Fruit fly (Drosophila melanogaster) whole organism, embryonic: ENCODE results near the gene CG8460.
A peak's percentile ranks its signal among the peaks of the same experiment; 100 is the strongest.

ENCODE experiments used
- Antp ChIP-seq: fragments of 200-800 bp; sonication (Bioruptor generic); optimal IDR thresholded peaks from 3 replicates; lab custom pipeline; 2016; ENCODE audit warnings: missing biosample characterization, missing genetic modification characterization
- Atf3 ChIP-seq: fragments of 200-800 bp; sonication (Bioruptor generic); optimal IDR thresholded peaks from 3 replicates; lab custom pipeline; 2016; ENCODE audit warnings: missing biosample characterization, missing genetic modification characterization
- CG10267 ChIP-seq: fragments of 200-800 bp; sonication (Bioruptor generic); optimal IDR thresholded peaks from 2 replicates; lab custom pipeline; 2018; ENCODE audit warnings: missing biosample characterization, mild to moderate bottlenecking, missing genetic modification characterization, moderate library complexity
- CG10462 ChIP-seq: fragments of 200-800 bp; sonication (Bioruptor generic); optimal IDR thresholded peaks from 2 replicates; lab custom pipeline; 2016; ENCODE audit warnings: missing biosample characterization, missing genetic modification characterization
- CG10959 ChIP-seq: fragments of 200-800 bp; sonication (Bioruptor generic); IDR thresholded peaks from 2 replicates; pipeline ENCODE4 v1.3.6; 2022; ENCODE audit warnings: missing biosample characterization, missing genetic modification characterization
- CG11247 ChIP-seq: fragments of 200-800 bp; sonication (Bioruptor generic); IDR thresholded peaks from 2 replicates; pipeline ENCODE4 v1.3.6; 2022; ENCODE audit warnings: missing biosample characterization, missing genetic modification characterization
- CG11504 ChIP-seq: fragments of 200-800 bp; sonication (Bioruptor generic); optimal IDR thresholded peaks from 3 replicates; lab custom pipeline; 2019; ENCODE audit warnings: missing biosample characterization, mild to moderate bottlenecking, missing genetic modification characterization, moderate library complexity
- CG14050 ChIP-seq: fragments of 200-800 bp; sonication (Bioruptor generic); IDR thresholded peaks from 3 replicates; pipeline ENCODE4 v1.3.6; 2022; ENCODE audit warnings: missing biosample characterization, missing genetic modification characterization
- CG15601 ChIP-seq: fragments of 200-800 bp; sonication (Bioruptor generic); optimal IDR thresholded peaks from 3 replicates; lab custom pipeline; 2019; ENCODE audit warnings: missing biosample characterization, mild to moderate bottlenecking, missing genetic modification characterization, moderate library complexity
- CG30020 ChIP-seq: fragments of 200-800 bp; optimal IDR thresholded peaks from 2 replicates; lab custom pipeline; 2019; ENCODE audit warnings: missing biosample characterization, mild to moderate bottlenecking, missing genetic modification characterization, moderate library complexity
- CG31365 ChIP-seq: fragments of 200-800 bp; sonication (Bioruptor generic); optimal IDR thresholded peaks from 2 replicates; lab custom pipeline; 2018; ENCODE audit warnings: missing biosample characterization, mild to moderate bottlenecking, missing genetic modification characterization
- CG3407 ChIP-seq: fragments of 200-800 bp; sonication (Bioruptor generic); optimal IDR thresholded peaks from 2 replicates; lab custom pipeline; 2018; ENCODE audit warnings: missing biosample characterization, mild to moderate bottlenecking, missing genetic modification characterization
- CG4282 ChIP-seq: fragments of 200-800 bp; sonication (Bioruptor generic); optimal IDR thresholded peaks from 2 replicates; lab custom pipeline; 2016; ENCODE audit warnings: missing biosample characterization, missing genetic modification characterization
- CG4328 ChIP-seq: fragments of 200-800 bp; sonication (Bioruptor generic); optimal IDR thresholded peaks from 3 replicates; lab custom pipeline; 2017; ENCODE audit warnings: missing biosample characterization, missing genetic modification reagents, missing genetic modification characterization
- CG5245 ChIP-seq: fragments of 200-800 bp; sonication (Bioruptor generic); optimal IDR thresholded peaks from 3 replicates; lab custom pipeline; 2016; ENCODE audit warnings: missing biosample characterization, missing genetic modification characterization
- CG6272 ChIP-seq: fragments of 200-800 bp; sonication (Bioruptor generic); IDR thresholded peaks from 2 replicates; pipeline ENCODE4 v1.3.6; 2022; ENCODE audit warnings: missing biosample characterization, missing genetic modification characterization
- CG6854 ChIP-seq: fragments of 200-800 bp; sonication (Bioruptor generic); optimal IDR thresholded peaks from 3 replicates; lab custom pipeline; 2017; ENCODE audit warnings: missing biosample characterization, mild to moderate bottlenecking, missing genetic modification characterization
- CG7357 ChIP-seq: fragments of 200-800 bp; sonication (Bioruptor generic); IDR thresholded peaks from 3 replicates; pipeline ENCODE4 v1.3.6; 2022; ENCODE audit warnings: missing biosample characterization, missing genetic modification characterization
- CG8359 ChIP-seq: fragments of 200-800 bp; sonication (Bioruptor generic); optimal IDR thresholded peaks from 2 replicates; lab custom pipeline; 2017; ENCODE audit warnings: missing biosample characterization, mild to moderate bottlenecking, missing genetic modification characterization, borderline replicate concordance
- CG9876 ChIP-seq: fragments of 200-800 bp; sonication (Bioruptor generic); optimal IDR thresholded peaks from 2 replicates; lab custom pipeline; 2016; ENCODE audit warnings: missing biosample characterization, missing genetic modification characterization
- Chrac-16 ChIP-seq: fragments of 200-800 bp; sonication (Bioruptor generic); optimal IDR thresholded peaks from 3 replicates; lab custom pipeline; 2016; ENCODE audit warnings: missing biosample characterization, missing genetic modification characterization
- CkIIα-i1 ChIP-seq: fragments of 200-800 bp; sonication (Bioruptor generic); IDR thresholded peaks from 2 replicates; pipeline ENCODE4 v1.3.6; 2022; ENCODE audit warnings: missing biosample characterization, missing genetic modification characterization
- Elba2 ChIP-seq: fragments of 200-800 bp; sonication (Bioruptor generic); optimal IDR thresholded peaks from 3 replicates; lab custom pipeline; 2016; ENCODE audit warnings: missing biosample characterization, missing genetic modification characterization
- Hand ChIP-seq: fragments of 200-800 bp; sonication (Bioruptor generic); optimal IDR thresholded peaks from 2 replicates; lab custom pipeline; 2017; ENCODE audit warnings: mild to moderate bottlenecking, missing biosample characterization, missing genetic modification reagents, missing genetic modification characterization
- Hmr ChIP-seq: fragments of 200-800 bp; sonication (Bioruptor generic); optimal IDR thresholded peaks from 3 replicates; lab custom pipeline; 2017; ENCODE audit warnings: mild to moderate bottlenecking, missing biosample characterization, missing genetic modification reagents, missing genetic modification characterization
- Opbp ChIP-seq: fragments of 200-800 bp; sonication (Bioruptor generic); IDR thresholded peaks from 3 replicates; pipeline ENCODE4 v1.3.6; 2022; ENCODE audit warnings: missing biosample characterization, missing genetic modification characterization; ENCODE audit not compliant: partially characterized antibody
- abd-A ChIP-seq: fragments of 200-800 bp; sonication (Bioruptor generic); optimal IDR thresholded peaks from 3 replicates; lab custom pipeline; 2019; ENCODE audit warnings: missing biosample characterization, mild to moderate bottlenecking, missing genetic modification characterization, moderate library complexity
- al ChIP-seq: fragments of 200-800 bp; sonication (Bioruptor generic); IDR thresholded peaks from 2 replicates; pipeline ENCODE4 v1.3.6; 2022; ENCODE audit warnings: missing biosample characterization, missing genetic modification characterization
- cas ChIP-seq: fragments of 200-800 bp; sonication (Bioruptor generic); IDR thresholded peaks from 2 replicates; pipeline ENCODE4 v1.3.6; 2022; ENCODE audit warnings: missing biosample characterization, missing genetic modification characterization
- chinmo ChIP-seq: fragments of 200-800 bp; sonication (Bioruptor generic); IDR thresholded peaks from 4 replicates; pipeline ENCODE4 v1.3.6; 2022; ENCODE audit warnings: missing biosample characterization, missing genetic modification characterization; ENCODE audit not compliant: partially characterized antibody
- chm ChIP-seq: fragments of 200-800 bp; sonication (Bioruptor generic); IDR thresholded peaks from 2 replicates; pipeline ENCODE4 v1.3.6; 2022; ENCODE audit warnings: missing biosample characterization, missing genetic modification characterization
- ci ChIP-seq: fragments of 200-800 bp; sonication (Bioruptor generic); IDR thresholded peaks from 3 replicates; pipeline ENCODE4 v1.3.6; 2022; ENCODE audit warnings: missing biosample characterization, missing genetic modification characterization
- da ChIP-seq: fragments of 200-800 bp; sonication (Bioruptor generic); optimal IDR thresholded peaks from 2 replicates; lab custom pipeline; 2016; ENCODE audit warnings: missing biosample characterization, missing genetic modification characterization
- disco-r ChIP-seq: fragments of 200-800 bp; sonication (Bioruptor generic); optimal IDR thresholded peaks from 2 replicates; lab custom pipeline; 2016; ENCODE audit warnings: missing biosample characterization, missing genetic modification characterization
- exex ChIP-seq: fragments of 200-800 bp; sonication (Bioruptor generic); optimal IDR thresholded peaks from 4 replicates; lab custom pipeline; 2018; ENCODE audit warnings: missing biosample characterization, mild to moderate bottlenecking, missing genetic modification characterization, moderate library complexity
- gsb ChIP-seq: fragments of 200-800 bp; sonication (Bioruptor generic); IDR thresholded peaks from 2 replicates; pipeline ENCODE4 v1.3.6; 2022; ENCODE audit warnings: missing biosample characterization, missing genetic modification characterization
- ham ChIP-seq: fragments of 200-800 bp; sonication (Bioruptor generic); IDR thresholded peaks from 2 replicates; pipeline ENCODE4 v1.3.6; 2022; ENCODE audit warnings: missing biosample characterization, missing genetic modification characterization
- hbn ChIP-seq: fragments of 200-800 bp; sonication (Bioruptor generic); IDR thresholded peaks from 2 replicates; pipeline ENCODE4 v1.3.6; 2022; ENCODE audit warnings: missing biosample characterization, missing genetic modification characterization; ENCODE audit not compliant: partially characterized antibody
- her ChIP-seq: fragments of 200-800 bp; sonication (Bioruptor generic); optimal IDR thresholded peaks from 2 replicates; lab custom pipeline; 2016; ENCODE audit warnings: missing biosample characterization, missing genetic modification characterization
- hth ChIP-seq: fragments of >200 bp; optimal IDR thresholded peaks from 2 replicates; lab custom pipeline; 2017; ENCODE audit warnings: inconsistent platforms
- lola ChIP-seq, 3 experiments: fragments of >200 bp in 2 of 3; fragments of 200-800 bp in 1 of 3; sonication (Bioruptor generic) in 1 of 3; optimal IDR thresholded peaks; 2 replicates each; lab custom pipeline; 2017 to 2019; ENCODE audit warnings: missing biosample characterization in 3 of 3, missing genetic modification characterization in 3 of 3, mild to moderate bottlenecking in 1 of 3, moderate library complexity in 1 of 3
- mld ChIP-seq: fragments of 200-800 bp; sonication (Bioruptor generic); IDR thresholded peaks from 3 replicates; pipeline ENCODE4 v1.3.6; 2022; ENCODE audit warnings: missing biosample characterization, missing genetic modification characterization; ENCODE audit not compliant: partially characterized antibody
- oc ChIP-seq: fragments of 200-800 bp; sonication (Bioruptor generic); optimal IDR thresholded peaks from 2 replicates; lab custom pipeline; 2018; ENCODE audit warnings: missing biosample characterization, mild to moderate bottlenecking, missing genetic modification characterization, moderate library complexity
- pan ChIP-seq, 4 experiments: fragments of >200 bp in 3 of 4; fragments of 200-800 bp in 1 of 4; sonication (Bioruptor generic) in 1 of 4; optimal IDR thresholded peaks in 3 of 4; IDR thresholded peaks in 1 of 4; 2 replicates each; pipeline versions ENCODE4 v1.3.6 to Lab custom; 2017 to 2022; ENCODE audit warnings: missing biosample characterization in 2 of 4, missing genetic modification characterization in 2 of 4, mixed read lengths in 1 of 4
- peb ChIP-seq: fragments of 200-800 bp; sonication (Bioruptor generic); IDR thresholded peaks from 2 replicates; pipeline ENCODE4 v1.3.6; 2022; ENCODE audit warnings: missing biosample characterization, missing genetic modification characterization
- run ChIP-seq: fragments of 200-800 bp; sonication (Bioruptor generic); optimal IDR thresholded peaks from 3 replicates; lab custom pipeline; 2018; ENCODE audit warnings: missing biosample characterization, mild to moderate bottlenecking, missing genetic modification characterization
- shn ChIP-seq: fragments of 200-800 bp; sonication (Bioruptor generic); optimal IDR thresholded peaks from 3 replicates; lab custom pipeline; 2016; ENCODE audit warnings: missing biosample characterization, missing genetic modification characterization
- tin ChIP-seq: fragments of 200-800 bp; sonication (Bioruptor generic); optimal IDR thresholded peaks from 3 replicates; lab custom pipeline; 2016; ENCODE audit warnings: missing biosample characterization, missing genetic modification characterization
- vfl ChIP-seq: fragments of 200-800 bp; sonication (Bioruptor generic); optimal IDR thresholded peaks from 2 replicates; lab custom pipeline; 2016; ENCODE audit warnings: missing biosample characterization, missing genetic modification characterization
- vnd ChIP-seq: fragments of 200-800 bp; sonication (Bioruptor generic); IDR thresholded peaks from 3 replicates; pipeline ENCODE4 v1.3.6; 2022; ENCODE audit warnings: missing biosample characterization, missing genetic modification characterization; ENCODE audit not compliant: partially characterized antibody

CG8460 gene

DNA sequence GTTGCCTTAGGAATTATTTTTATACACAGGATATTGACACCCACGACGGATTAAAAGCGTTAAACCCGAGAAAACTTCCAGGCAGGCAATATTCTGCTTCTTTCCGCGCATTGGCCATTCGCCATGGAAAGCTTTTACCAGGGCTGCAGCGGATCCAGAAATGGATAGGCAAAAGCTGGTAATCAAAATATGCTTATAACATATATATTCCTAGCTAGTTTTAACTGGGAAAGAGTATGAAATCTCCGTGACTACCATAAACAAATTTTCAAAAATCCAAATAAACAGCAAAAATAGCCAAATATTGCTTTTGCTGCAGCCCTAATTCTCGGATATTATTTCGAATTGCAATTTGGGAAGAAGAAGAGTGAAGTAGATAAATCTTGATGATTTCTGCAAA is 37.5 kb upstream of the CG8460 start, which contains the start of the genes PAPLA1 and Rbsn-5 (continued):
- TF ChIP-seq disco-r (GFP tag; lab: Kevin White, UChicago) (peak; percentile 86), CG4282 (GFP tag; lab: Kevin White, UChicago) (peak; percentile 93), CG14050 (GFP tag; lab: Robert Waterston, UW) (peak; percentile 84), chm (GFP tag; lab: Robert Waterston, UW) (peak; percentile 91), Antp (GFP tag; lab: Kevin White, UChicago) (peak; percentile 95), CG31365 (peak; percentile 75), Atf3 (GFP tag; lab: Kevin White, UChicago) (peak; percentile 94), hth (no peak), CkIIα-i1 (GFP tag; lab: Robert Waterston, UW) (no peak), ham (peak; percentile 87), abd-A (tag; lab: Kevin White, UChicago) (peak; percentile 97), CG8359 (peak; percentile 62), her (GFP tag; lab: Kevin White, UChicago) (peak; percentile 92), mld (no peak), CG11247 (GFP tag; lab: Robert Waterston, UW) (peak; percentile 89), CG6272 (GFP tag; lab: Robert Waterston, UW) (peak; percentile 93), CG9876 (GFP tag; lab: Kevin White, UChicago) (peak; percentile 93), CG10462 (GFP tag; lab: Kevin White, UChicago) (peak; percentile 88), CG7357 (GFP tag; lab: Robert Waterston, UW) (peak; percentile 84), CG10959 (peak; percentile 72), al (GFP tag; lab: Robert Waterston, UW) (peak; percentile 93), CG4328 (GFP tag; lab: Kevin White, UChicago) (peak; percentile 89), lola (GFP tag; optimal IDR thresholded peaks at IDR 0.05; lab: Kevin White, UChicago) (peak in 1 of 3 experiments; percentile 87), CG30020 (peak; percentile 72), pan (optimal IDR thresholded peaks at IDR 0.05; lab: Kevin White, UChicago) (no peak), pan (GFP tag; optimal IDR thresholded peaks at IDR 0.05 in 1 of 2, IDR thresholded peaks at IDR 0.05 in 1 of 2) (peak in 1 of 2 experiments; percentile 95), chinmo (no peak), hbn (GFP tag; lab: Robert Waterston, UW) (no peak), vfl (peak; percentile 94), Elba2 (GFP tag; lab: Kevin White, UChicago) (peak; percentile 45), vnd (GFP tag; lab: Robert Waterston, UW) (no peak), CG6854 (GFP tag; lab: Kevin White, UChicago) (peak; percentile 77), CG5245 (GFP tag; lab: Kevin White, UChicago) (peak; percentile 94), CG15601 (tag; lab: Kevin White, UChicago) (peak; percentile 89), peb (GFP tag; lab: Robert Waterston, UW) (peak; percentile 87), CG10267 (tag; lab: Kevin White, UChicago) (peak; percentile 84), Hand (peak; percentile 82), cas (GFP tag; lab: Robert Waterston, UW) (peak; percentile 87), tin (peak; percentile 96), oc (tag; lab: Kevin White, UChicago) (peak; percentile 98), ci (peak; percentile 92), shn (GFP tag; lab: Kevin White, UChicago) (peak; percentile 96), gsb (GFP tag; lab: Robert Waterston, UW) (peak; percentile 77; the same call in 1 of the 2 replicates), Opbp (GFP tag; lab: Robert Waterston, UW) (no peak), da (GFP tag; lab: Kevin White, UChicago) (peak; percentile 86), Chrac-16 (peak; percentile 94), CG3407 (GFP tag; lab: Kevin White, UChicago) (peak; percentile 83), Hmr (GFP tag; lab: Kevin White, UChicago) (peak; percentile 93), run (tag; lab: Kevin White, UChicago) (peak; percentile 76), CG11504 (tag; lab: Kevin White, UChicago) (peak; percentile 92), exex (tag; lab: Kevin White, UChicago) (peak; percentile 93)
